Fruit fly (Drosophila melanogaster) whole organism, prepupa: ENCODE results near the gene Gr28b.

Source experiments
- Blimp-1 ChIP-seq: fragments of 200-800 bp; sonication (Bioruptor generic); optimal IDR thresholded peaks from 3 replicates; lab custom pipeline; 2017; ENCODE audit warnings: missing biosample characterization, missing genetic modification characterization, mild to moderate bottlenecking, moderate library complexity, missing genetic modification reagents
- CG10631 ChIP-seq: fragments of 200-800 bp; sonication (Bioruptor generic); optimal IDR thresholded peaks from 2 replicates; lab custom pipeline; 2016; ENCODE audit warnings: missing biosample characterization, missing genetic modification characterization
- CG10669 ChIP-seq: fragments of 200-800 bp; sonication (Bioruptor generic); optimal IDR thresholded peaks from 3 replicates; lab custom pipeline; 2018; ENCODE audit warnings: missing biosample characterization, mild to moderate bottlenecking, missing genetic modification characterization, moderate library complexity
- CG11294 ChIP-seq: fragments of 200-800 bp; sonication (Bioruptor generic); IDR thresholded peaks from 2 replicates; pipeline ENCODE4 v1.3.6; 2022; ENCODE audit warnings: missing biosample characterization, missing genetic modification characterization
- CG11762 ChIP-seq: fragments of 200-800 bp; sonication (Bioruptor generic); optimal IDR thresholded peaks from 3 replicates; lab custom pipeline; 2016; ENCODE audit warnings: missing biosample characterization, missing genetic modification characterization; ENCODE audit not compliant: insufficient read depth
- CG11902 ChIP-seq: fragments of 200-800 bp; sonication (Bioruptor generic); optimal IDR thresholded peaks from 3 replicates; lab custom pipeline; 2016; ENCODE audit warnings: missing biosample characterization, missing genetic modification characterization
- CG15336 ChIP-seq: fragments of 200-800 bp; sonication (Bioruptor generic); IDR thresholded peaks from 2 replicates; pipeline ENCODE4 v1.3.6; 2022; ENCODE audit warnings: missing biosample characterization, missing genetic modification characterization
- CG1621 ChIP-seq: fragments of 200-800 bp; sonication (Bioruptor generic); optimal IDR thresholded peaks from 3 replicates; lab custom pipeline; 2018; ENCODE audit warnings: missing biosample characterization, mild to moderate bottlenecking, missing genetic modification characterization
- CG3032 ChIP-seq: fragments of 200-800 bp; optimal IDR thresholded peaks from 2 replicates; lab custom pipeline; 2019; ENCODE audit warnings: missing biosample characterization, mild to moderate bottlenecking, missing genetic modification characterization, moderate library complexity
- CG31627 ChIP-seq: fragments of 200-800 bp; sonication (Bioruptor generic); optimal IDR thresholded peaks from 3 replicates; lab custom pipeline; 2016; ENCODE audit warnings: missing biosample characterization, missing genetic modification characterization
- CG32006 ChIP-seq: fragments of 200-800 bp; sonication (Bioruptor generic); optimal IDR thresholded peaks from 3 replicates; lab custom pipeline; 2017; ENCODE audit warnings: missing biosample characterization, mild to moderate bottlenecking, missing genetic modification characterization
- CG34406 ChIP-seq: fragments of 200-800 bp; sonication (Bioruptor generic); optimal IDR thresholded peaks from 3 replicates; lab custom pipeline; 2016; ENCODE audit warnings: missing biosample characterization, missing genetic modification characterization
- CG3919 ChIP-seq: fragments of 200-800 bp; sonication (Bioruptor generic); optimal IDR thresholded peaks from 3 replicates; lab custom pipeline; 2016; ENCODE audit warnings: missing biosample characterization, missing genetic modification characterization
- CG6163 ChIP-seq: fragments of 200-800 bp; sonication (Bioruptor generic); IDR thresholded peaks from 3 replicates; pipeline ENCODE4 v1.3.6; 2022; ENCODE audit warnings: missing biosample characterization, missing genetic modification characterization
- CG6276 ChIP-seq: fragments of 200-800 bp; sonication (Bioruptor generic); optimal IDR thresholded peaks from 2 replicates; lab custom pipeline; 2017; ENCODE audit warnings: missing biosample characterization, mild to moderate bottlenecking, missing genetic modification characterization
- CG6792 ChIP-seq: fragments of 200-800 bp; sonication (Bioruptor generic); optimal IDR thresholded peaks from 3 replicates; lab custom pipeline; 2016; ENCODE audit warnings: missing biosample characterization, missing genetic modification characterization
- CG6808 ChIP-seq: fragments of 200-800 bp; sonication (Bioruptor generic); optimal IDR thresholded peaks from 3 replicates; lab custom pipeline; 2017; ENCODE audit warnings: missing biosample characterization, missing genetic modification characterization, mild to moderate bottlenecking, moderate library complexity, missing genetic modification reagents
- CG7368 ChIP-seq: fragments of 200-800 bp; sonication (Bioruptor generic); optimal IDR thresholded peaks from 3 replicates; lab custom pipeline; 2016; ENCODE audit warnings: missing biosample characterization, missing genetic modification characterization
- CG8319 ChIP-seq: fragments of 200-800 bp; sonication (Bioruptor generic); optimal IDR thresholded peaks from 3 replicates; lab custom pipeline; 2016; ENCODE audit warnings: missing biosample characterization, missing genetic modification characterization
- CG8632 ChIP-seq: fragments of 200-800 bp; sonication (Bioruptor generic); optimal IDR thresholded peaks from 3 replicates; lab custom pipeline; 2016; ENCODE audit warnings: missing biosample characterization, missing genetic modification characterization
- CG9139 ChIP-seq: fragments of 200-800 bp; sonication (Bioruptor generic); optimal IDR thresholded peaks from 3 replicates; lab custom pipeline; 2017; ENCODE audit warnings: missing biosample characterization, mild to moderate bottlenecking, missing genetic modification characterization
- Eip75B ChIP-seq: fragments of 200-800 bp; sonication (Bioruptor generic); optimal IDR thresholded peaks from 3 replicates; lab custom pipeline; 2016; ENCODE audit warnings: missing biosample characterization, missing genetic modification characterization
- Eip93F ChIP-seq: fragments of 200-800 bp; sonication (Bioruptor generic); optimal IDR thresholded peaks from 2 replicates; lab custom pipeline; 2016; ENCODE audit warnings: missing biosample characterization, mild to moderate bottlenecking, missing genetic modification characterization
- Ets21C ChIP-seq: fragments of 200-800 bp; sonication (Bioruptor generic); optimal IDR thresholded peaks from 3 replicates; lab custom pipeline; 2016; ENCODE audit warnings: missing biosample characterization, missing genetic modification characterization
- Ets96B ChIP-seq: fragments of 200-800 bp; optimal IDR thresholded peaks from 2 replicates; lab custom pipeline; 2019; ENCODE audit warnings: missing biosample characterization, mild to moderate bottlenecking, missing genetic modification characterization, moderate library complexity
- Gug ChIP-seq: fragments of 200-800 bp; sonication (Bioruptor generic); IDR thresholded peaks from 2 replicates; pipeline ENCODE4 v1.3.6; 2022; ENCODE audit warnings: missing biosample characterization, missing genetic modification characterization
- Hr39 ChIP-seq: fragments of 200-800 bp; sonication (Bioruptor generic); optimal IDR thresholded peaks from 2 replicates; lab custom pipeline; 2016; ENCODE audit warnings: missing biosample characterization, missing genetic modification characterization
- Hr4 ChIP-seq: fragments of 200-800 bp; sonication (Bioruptor generic); optimal IDR thresholded peaks from 3 replicates; lab custom pipeline; 2016; ENCODE audit warnings: missing biosample characterization, missing genetic modification characterization
- Met ChIP-seq: fragments of 200-800 bp; sonication (Bioruptor generic); optimal IDR thresholded peaks from 3 replicates; lab custom pipeline; 2016; ENCODE audit warnings: missing biosample characterization, missing genetic modification characterization
- OdsH ChIP-seq: fragments of 200-800 bp; sonication (Bioruptor generic); optimal IDR thresholded peaks from 3 replicates; lab custom pipeline; 2016; ENCODE audit warnings: missing biosample characterization, missing genetic modification characterization
- Sox102F ChIP-seq: fragments of 200-800 bp; sonication (Bioruptor generic); optimal IDR thresholded peaks from 2 replicates; lab custom pipeline; 2016; ENCODE audit warnings: missing biosample characterization, mild to moderate bottlenecking, missing genetic modification characterization
- Sox14 ChIP-seq: fragments of 200-800 bp; sonication (Bioruptor generic); optimal IDR thresholded peaks from 3 replicates; lab custom pipeline; 2016; ENCODE audit warnings: missing biosample characterization, missing genetic modification characterization
- Sox15 ChIP-seq: fragments of 200-800 bp; sonication (Bioruptor generic); optimal IDR thresholded peaks from 3 replicates; lab custom pipeline; 2016; ENCODE audit warnings: missing biosample characterization, missing genetic modification characterization
- achi ChIP-seq: fragments of 200-800 bp; sonication (Bioruptor generic); optimal IDR thresholded peaks from 3 replicates; lab custom pipeline; 2016; ENCODE audit warnings: missing biosample characterization, missing genetic modification characterization
- acj6 ChIP-seq: fragments of 200-800 bp; sonication (Bioruptor generic); optimal IDR thresholded peaks from 3 replicates; lab custom pipeline; 2016; ENCODE audit warnings: missing biosample characterization, missing genetic modification characterization
- cyc ChIP-seq: fragments of 200-800 bp; sonication (Bioruptor generic); optimal IDR thresholded peaks from 3 replicates; lab custom pipeline; 2016; ENCODE audit warnings: missing biosample characterization, missing genetic modification characterization
- dac ChIP-seq: fragments of 200-800 bp; sonication (Bioruptor generic); optimal IDR thresholded peaks from 2 replicates; lab custom pipeline; 2017; ENCODE audit warnings: missing biosample characterization, mild to moderate bottlenecking, missing genetic modification characterization
- dsx ChIP-seq: fragments of 200-800 bp; optimal IDR thresholded peaks from 3 replicates; lab custom pipeline; 2019; ENCODE audit warnings: missing biosample characterization, mild to moderate bottlenecking, missing genetic modification characterization, moderate library complexity; ENCODE audit not compliant: poor library complexity, severe bottlenecking
- eg ChIP-seq: fragments of 200-800 bp; sonication (Bioruptor generic); IDR thresholded peaks from 3 replicates; pipeline ENCODE4 v1.3.6; 2022; ENCODE audit warnings: missing biosample characterization, missing genetic modification characterization
- fd85E ChIP-seq: fragments of 200-800 bp; sonication (Bioruptor generic); optimal IDR thresholded peaks from 3 replicates; lab custom pipeline; 2016; ENCODE audit warnings: missing biosample characterization, missing genetic modification characterization
- fkh ChIP-seq: fragments of 200-800 bp; sonication (Bioruptor generic); optimal IDR thresholded peaks from 3 replicates; lab custom pipeline; 2017; ENCODE audit warnings: missing biosample characterization, mild to moderate bottlenecking, missing genetic modification characterization, moderate library complexity
- lz ChIP-seq: fragments of 200-800 bp; sonication (Bioruptor generic); optimal IDR thresholded peaks from 3 replicates; lab custom pipeline; 2016; ENCODE audit warnings: missing biosample characterization, missing genetic modification characterization
- pdm3 ChIP-seq: fragments of 200-800 bp; sonication (Bioruptor generic); optimal IDR thresholded peaks from 3 replicates; lab custom pipeline; 2016; ENCODE audit warnings: missing biosample characterization, missing genetic modification characterization
- salr ChIP-seq, 2 experiments: fragments of 200-800 bp; sonication (Bioruptor generic); optimal IDR thresholded peaks; 3 replicates each; lab custom pipeline; 2016 to 2018; ENCODE audit warnings: missing biosample characterization in 2 of 2, missing genetic modification characterization in 2 of 2, mild to moderate bottlenecking in 1 of 2
- spab ChIP-seq: fragments of 200-800 bp; sonication (Bioruptor generic); optimal IDR thresholded peaks from 2 replicates; lab custom pipeline; 2017; ENCODE audit warnings: missing biosample characterization, mild to moderate bottlenecking, missing genetic modification characterization, missing genetic modification reagents

Gr28b gene

dm6 chr2L:7427786-7428137 lies 34.3 kb downstream of the Gr28b start:
- TF ChIP-seq CG6276 = no peak
- TF ChIP-seq CG11902 = no peak
- no peak for TF ChIP-seq CG11762 (GFP tag; lab: Kevin White, UChicago)
- no peak for TF ChIP-seq cyc (GFP tag; lab: Kevin White, UChicago)
- no peak for TF ChIP-seq Met (GFP tag; lab: Kevin White, UChicago)
- no peak for TF ChIP-seq CG3919
- TF ChIP-seq CG8319 = no peak

dm6 chr2L:7427067-7427785 lies 34.8 kb downstream of the Gr28b start:
- peak; percentile 61 for TF ChIP-seq fkh (GFP tag; lab: Kevin White, UChicago)
- no peak for TF ChIP-seq Eip93F (GFP tag; lab: Kevin White, UChicago)
- TF ChIP-seq CG10669 (GFP tag; lab: Kevin White, UChicago) = no peak

dm6 chr2L:7426326-7427066 lies 35.6 kb downstream of the Gr28b start, which contains the start of gene muc:
TSS of gene muc (plus strand) at chr2L:7426866.
- no peak for TF ChIP-seq Gug (GFP tag; lab: Robert Waterston, UW)
- TF ChIP-seq CG11294 (GFP tag; lab: Robert Waterston, UW) = no peak
- TF ChIP-seq Hr4 (GFP tag; lab: Kevin White, UChicago) = no peak
- TF ChIP-seq CG7368 (GFP tag; lab: Kevin White, UChicago) = no peak
- TF ChIP-seq CG9139 (GFP tag; lab: Kevin White, UChicago) = no peak
- TF ChIP-seq CG8632 (GFP tag; lab: Kevin White, UChicago) = no peak
- TF ChIP-seq CG6808 (GFP tag; lab: Kevin White, UChicago) = no peak
- TF ChIP-seq fkh (GFP tag; lab: Kevin White, UChicago) = no peak
- peak; percentile 1 for TF ChIP-seq Eip93F (GFP tag; lab: Kevin White, UChicago)
- TF ChIP-seq dac = no peak
- TF ChIP-seq Sox14 (GFP tag; lab: Kevin White, UChicago) = peak; percentile 38
- TF ChIP-seq Eip75B (GFP tag; lab: Kevin White, UChicago) = peak; percentile 23
- TF ChIP-seq Met (GFP tag; lab: Kevin White, UChicago) = peak; percentile 34
- peak; percentile 9 for TF ChIP-seq pdm3 (GFP tag; lab: Kevin White, UChicago)
- peak; percentile 2 for TF ChIP-seq CG10669 (GFP tag; lab: Kevin White, UChicago)
- peak; percentile 13 for TF ChIP-seq dsx (GFP tag; lab: Kevin White, UChicago)
- TF ChIP-seq CG31627 (GFP tag; lab: Kevin White, UChicago) = peak; percentile 60
- peak; percentile 39 for TF ChIP-seq CG3032 (tag; lab: Kevin White, UChicago)
- TF ChIP-seq CG8319 = no peak
- peak; percentile 18 for TF ChIP-seq CG34406
- no peak for TF ChIP-seq achi (GFP tag; lab: Kevin White, UChicago)
- TF ChIP-seq CG1621 (tag; lab: Kevin White, UChicago) = no peak
- peak; percentile 27 for TF ChIP-seq CG32006 (GFP tag; lab: Kevin White, UChicago)
- no peak for TF ChIP-seq spab (GFP tag; lab: Kevin White, UChicago)
- TF ChIP-seq CG6792 = peak; percentile 5
- no peak for TF ChIP-seq CG11902
- no peak for TF ChIP-seq Blimp-1 (GFP tag; lab: Kevin White, UChicago)
- TF ChIP-seq Ets96B (tag; lab: Kevin White, UChicago) = no peak
- no peak for TF ChIP-seq CG11762 (GFP tag; lab: Kevin White, UChicago)
- TF ChIP-seq eg (GFP tag; lab: Robert Waterston, UW) = peak; percentile 42; the same call in 2 of the 3 replicates
- TF ChIP-seq CG15336 (GFP tag; lab: Robert Waterston, UW) = no peak
- peak in 1 of 2 experiments; percentile 8 for TF ChIP-seq salr (GFP tag; optimal IDR thresholded peaks at IDR 0.05; lab: Kevin White, UChicago)
- no peak for TF ChIP-seq fd85E (GFP tag; lab: Kevin White, UChicago)
- TF ChIP-seq Sox102F (GFP tag; lab: Kevin White, UChicago) = no peak
- TF ChIP-seq lz = peak; percentile 51
- TF ChIP-seq CG6163 (GFP tag; lab: Robert Waterston, UW) = no peak
- no peak for TF ChIP-seq acj6 (GFP tag; lab: Kevin White, UChicago)
- TF ChIP-seq CG10631 (GFP tag; lab: Kevin White, UChicago) = peak; percentile 19
- TF ChIP-seq Ets21C = peak; percentile 38
- peak; percentile 18 for TF ChIP-seq Hr39 (GFP tag; lab: Kevin White, UChicago)
- no peak for TF ChIP-seq OdsH
- peak; percentile 14 for TF ChIP-seq Sox15 (GFP tag; lab: Kevin White, UChicago)
